Fruit fly (Drosophila melanogaster) whole organism, embryonic: ENCODE measurements around the gene CG3652.

Source experiments
- Atf-2 ChIP-seq: fragments of 200-800 bp; sonication (Bioruptor generic); optimal IDR thresholded peaks from 2 replicates; lab custom pipeline; 2016; ENCODE audit warnings: missing biosample characterization, missing genetic modification characterization
- Bgb ChIP-seq: fragments of 200-800 bp; sonication (Bioruptor generic); IDR thresholded peaks from 2 replicates; pipeline ENCODE4 v1.3.6; 2022; ENCODE audit warnings: missing biosample characterization, missing genetic modification characterization; ENCODE audit not compliant: partially characterized antibody
- CG11093 ChIP-seq: fragments of 200-800 bp; sonication (Bioruptor generic); IDR thresholded peaks from 3 replicates; pipeline ENCODE4 v1.3.6; 2022; ENCODE audit warnings: missing biosample characterization, missing genetic modification characterization
- CG13123 ChIP-seq: fragments of 200-800 bp; sonication (Bioruptor generic); optimal IDR thresholded peaks from 2 replicates; lab custom pipeline; 2016; ENCODE audit warnings: missing biosample characterization, missing genetic modification characterization
- CG13287 ChIP-seq: fragments of 200-800 bp; sonication (Bioruptor generic); IDR thresholded peaks from 2 replicates; pipeline ENCODE4 v1.3.6; 2022; ENCODE audit warnings: missing biosample characterization, missing genetic modification characterization; ENCODE audit not compliant: partially characterized antibody
- CG14710 ChIP-seq: fragments of 200-800 bp; sonication (Bioruptor generic); optimal IDR thresholded peaks from 3 replicates; lab custom pipeline; 2019; ENCODE audit warnings: missing biosample characterization, mild to moderate bottlenecking, missing genetic modification characterization, moderate library complexity
- CG15514 ChIP-seq: fragments of 200-800 bp; sonication (Bioruptor generic); optimal IDR thresholded peaks from 3 replicates; lab custom pipeline; 2017; ENCODE audit warnings: missing biosample characterization, missing genetic modification characterization, mild to moderate bottlenecking, moderate library complexity, missing genetic modification reagents
- CG1603 ChIP-seq: fragments of 200-800 bp; sonication (Bioruptor generic); optimal IDR thresholded peaks from 2 replicates; lab custom pipeline; 2019; ENCODE audit warnings: missing biosample characterization, mild to moderate bottlenecking, missing genetic modification characterization, moderate library complexity
- CG16813 ChIP-seq: fragments of 200-800 bp; sonication (Bioruptor generic); IDR thresholded peaks from 3 replicates; pipeline ENCODE4 v1.3.6; 2022; ENCODE audit warnings: missing biosample characterization, missing genetic modification characterization; ENCODE audit not compliant: partially characterized antibody
- CG2712 ChIP-seq: fragments of 200-800 bp; optimal IDR thresholded peaks from 3 replicates; lab custom pipeline; 2019; ENCODE audit warnings: missing biosample characterization, mild to moderate bottlenecking, missing genetic modification characterization, moderate library complexity
- CG30020 ChIP-seq: fragments of 200-800 bp; optimal IDR thresholded peaks from 2 replicates; lab custom pipeline; 2019; ENCODE audit warnings: missing biosample characterization, mild to moderate bottlenecking, missing genetic modification characterization, moderate library complexity
- CG3281 ChIP-seq: fragments of 200-800 bp; sonication (Bioruptor generic); optimal IDR thresholded peaks from 3 replicates; lab custom pipeline; 2017; ENCODE audit warnings: missing biosample characterization, mild to moderate bottlenecking, missing genetic modification characterization
- CG3407 ChIP-seq: fragments of 200-800 bp; sonication (Bioruptor generic); optimal IDR thresholded peaks from 2 replicates; lab custom pipeline; 2018; ENCODE audit warnings: missing biosample characterization, mild to moderate bottlenecking, missing genetic modification characterization
- CG4617 ChIP-seq: fragments of 200-800 bp; sonication (Bioruptor generic); optimal IDR thresholded peaks from 3 replicates; lab custom pipeline; 2016; ENCODE audit warnings: missing biosample characterization, missing genetic modification characterization, borderline replicate concordance
- CG6791 ChIP-seq: fragments of 200-800 bp; sonication (Bioruptor generic); IDR thresholded peaks from 3 replicates; pipeline ENCODE4 v1.3.6; 2022; ENCODE audit warnings: missing biosample characterization, missing genetic modification characterization; ENCODE audit not compliant: partially characterized antibody
- CG7963 ChIP-seq: fragments of 200-800 bp; sonication (Bioruptor generic); IDR thresholded peaks from 3 replicates; pipeline ENCODE4 v1.3.6; 2022; ENCODE audit warnings: missing biosample characterization, missing genetic modification characterization; ENCODE audit not compliant: partially characterized antibody
- CG8765 ChIP-seq: fragments of 200-800 bp; sonication (Bioruptor generic); IDR thresholded peaks from 2 replicates; pipeline ENCODE4 v1.3.6; 2022; ENCODE audit warnings: missing biosample characterization, missing genetic modification characterization
- Doc3 ChIP-seq: fragments of 200-800 bp; sonication (Bioruptor generic); IDR thresholded peaks from 3 replicates; pipeline ENCODE4 v1.3.6; 2022; ENCODE audit warnings: missing biosample characterization, missing genetic modification characterization; ENCODE audit not compliant: partially characterized antibody
- Dref ChIP-seq: fragments of 200-800 bp; sonication (Bioruptor generic); IDR thresholded peaks from 2 replicates; pipeline ENCODE4 v1.3.6; 2022; ENCODE audit warnings: missing biosample characterization, missing genetic modification characterization
- Ets97D ChIP-seq: fragments of 200-800 bp; sonication (Bioruptor generic); optimal IDR thresholded peaks from 3 replicates; lab custom pipeline; 2016; ENCODE audit warnings: missing biosample characterization, missing genetic modification characterization
- Gug ChIP-seq: fragments of 200-800 bp; sonication (Bioruptor generic); IDR thresholded peaks from 4 replicates; pipeline ENCODE4 v1.3.6; 2022; ENCODE audit warnings: missing biosample characterization, missing genetic modification characterization
- HLH4C ChIP-seq: fragments of 200-800 bp; sonication (Bioruptor generic); IDR thresholded peaks from 3 replicates; pipeline ENCODE4 v1.3.6; 2022; ENCODE audit warnings: missing biosample characterization, missing genetic modification characterization; ENCODE audit not compliant: partially characterized antibody
- Hr3 ChIP-seq: fragments of 200-800 bp; sonication (Bioruptor generic); optimal IDR thresholded peaks from 3 replicates; lab custom pipeline; 2016; ENCODE audit warnings: missing biosample characterization, missing genetic modification characterization
- Jarid2 ChIP-seq: fragments of 200-800 bp; sonication (Bioruptor generic); optimal IDR thresholded peaks from 3 replicates; lab custom pipeline; 2017; ENCODE audit warnings: mild to moderate bottlenecking, missing biosample characterization, missing genetic modification reagents, missing genetic modification characterization
- MESR4 ChIP-seq: fragments of 200-800 bp; sonication (Bioruptor generic); optimal IDR thresholded peaks from 2 replicates; lab custom pipeline; 2018; ENCODE audit warnings: missing biosample characterization, mild to moderate bottlenecking, missing genetic modification characterization, moderate library complexity
- Myb ChIP-seq: fragments of 200-800 bp; sonication (Bioruptor generic); optimal IDR thresholded peaks from 2 replicates; lab custom pipeline; 2016; ENCODE audit warnings: missing biosample characterization, missing genetic modification characterization
- Opbp ChIP-seq: fragments of 200-800 bp; sonication (Bioruptor generic); IDR thresholded peaks from 3 replicates; pipeline ENCODE4 v1.3.6; 2022; ENCODE audit warnings: missing biosample characterization, missing genetic modification characterization; ENCODE audit not compliant: partially characterized antibody
- Pdp1 ChIP-seq, 2 experiments: fragments of 200-800 bp; sonication (Bioruptor generic); optimal IDR thresholded peaks; 3 replicates each; lab custom pipeline; 2016; ENCODE audit warnings: missing biosample characterization in 2 of 2, missing genetic modification characterization in 2 of 2, mild to moderate bottlenecking in 1 of 2, moderate library complexity in 1 of 2
- Scr ChIP-seq: fragments of 200-800 bp; sonication (Bioruptor generic); IDR thresholded peaks from 2 replicates; pipeline ENCODE4 v1.3.6; 2022; ENCODE audit warnings: missing biosample characterization, missing genetic modification characterization; ENCODE audit not compliant: partially characterized antibody
- Sin3A ChIP-seq: fragments of >200 bp; optimal IDR thresholded peaks from 2 replicates; lab custom pipeline; 2018
- bigmax ChIP-seq: fragments of 200-800 bp; sonication (Bioruptor generic); optimal IDR thresholded peaks from 2 replicates; lab custom pipeline; 2018; ENCODE audit warnings: missing biosample characterization, mild to moderate bottlenecking, missing genetic modification characterization
- btn ChIP-seq: fragments of 200-800 bp; sonication (Bioruptor generic); optimal IDR thresholded peaks from 2 replicates; lab custom pipeline; 2016; ENCODE audit warnings: missing biosample characterization, missing genetic modification characterization
- caup ChIP-seq: fragments of 200-800 bp; sonication (Bioruptor generic); optimal IDR thresholded peaks from 3 replicates; lab custom pipeline; 2017; ENCODE audit warnings: missing biosample characterization, mild to moderate bottlenecking, missing genetic modification characterization, moderate library complexity; ENCODE audit not compliant: severe bottlenecking
- ems ChIP-seq: fragments of 200-800 bp; sonication (Bioruptor generic); optimal IDR thresholded peaks from 3 replicates; lab custom pipeline; 2016; ENCODE audit warnings: missing biosample characterization, missing genetic modification characterization
- hb ChIP-seq: fragments of 200-800 bp; sonication (Bioruptor generic); IDR thresholded peaks from 3 replicates; pipeline ENCODE4 v1.3.6; 2022; ENCODE audit warnings: missing biosample characterization, missing genetic modification characterization; ENCODE audit not compliant: partially characterized antibody
- hbn ChIP-seq: fragments of 200-800 bp; sonication (Bioruptor generic); IDR thresholded peaks from 2 replicates; pipeline ENCODE4 v1.3.6; 2022; ENCODE audit warnings: missing biosample characterization, missing genetic modification characterization; ENCODE audit not compliant: partially characterized antibody
- hkb ChIP-seq, 2 experiments: fragments of 200-800 bp in 1 of 2; fragments of >200 bp in 1 of 2; sonication (Bioruptor generic) in 1 of 2; IDR thresholded peaks in 1 of 2; optimal IDR thresholded peaks in 1 of 2; 2 replicates each; pipeline versions ENCODE4 v1.3.6 to Lab custom; 2017 to 2022; ENCODE audit warnings: missing biosample characterization in 1 of 2, missing genetic modification characterization in 1 of 2
- inv ChIP-seq: fragments of 200-800 bp; sonication (Bioruptor generic); IDR thresholded peaks from 2 replicates; pipeline ENCODE4 v1.3.6; 2022; ENCODE audit warnings: missing biosample characterization, missing genetic modification characterization; ENCODE audit not compliant: partially characterized antibody
- klu ChIP-seq: fragments of 200-800 bp; sonication (Bioruptor generic); IDR thresholded peaks from 2 replicates; pipeline ENCODE4 v1.3.6; 2022; ENCODE audit warnings: missing biosample characterization, missing genetic modification characterization
- knrl ChIP-seq: fragments of 200-800 bp; sonication (Bioruptor generic); IDR thresholded peaks from 3 replicates; pipeline ENCODE4 v1.3.6; 2022; ENCODE audit warnings: missing biosample characterization, missing genetic modification characterization; ENCODE audit not compliant: partially characterized antibody
- nerfin-2 ChIP-seq: fragments of 200-800 bp; sonication (Bioruptor generic); IDR thresholded peaks from 2 replicates; pipeline ENCODE4 v1.3.6; 2022; ENCODE audit warnings: missing biosample characterization, missing genetic modification characterization; ENCODE audit not compliant: partially characterized antibody
- pzg ChIP-seq: fragments of 200-800 bp; sonication (Bioruptor generic); optimal IDR thresholded peaks from 3 replicates; lab custom pipeline; 2018; ENCODE audit warnings: missing biosample characterization, mild to moderate bottlenecking, missing genetic modification characterization, moderate library complexity
- sna ChIP-seq: fragments of 200-800 bp; sonication (Bioruptor generic); IDR thresholded peaks from 2 replicates; pipeline ENCODE4 v1.3.6; 2022; ENCODE audit warnings: missing biosample characterization, missing genetic modification characterization; ENCODE audit not compliant: partially characterized antibody
- stwl ChIP-seq: fragments of 200-800 bp; sonication (Bioruptor generic); optimal IDR thresholded peaks from 3 replicates; lab custom pipeline; 2018; ENCODE audit warnings: missing biosample characterization, mild to moderate bottlenecking, missing genetic modification characterization, moderate library complexity
- tna ChIP-seq: fragments of 200-800 bp; sonication (Bioruptor generic); IDR thresholded peaks from 2 replicates; pipeline ENCODE4 v1.3.6; 2022; ENCODE audit warnings: missing biosample characterization, missing genetic modification characterization; ENCODE audit not compliant: partially characterized antibody
- trem ChIP-seq: fragments of 200-800 bp; optimal IDR thresholded peaks from 3 replicates; lab custom pipeline; 2019; ENCODE audit warnings: missing biosample characterization, mild to moderate bottlenecking, missing genetic modification characterization, moderate library complexity
- wek ChIP-seq: fragments of 200-800 bp; sonication (Bioruptor generic); optimal IDR thresholded peaks from 3 replicates; lab custom pipeline; 2018; ENCODE audit warnings: missing biosample characterization, mild to moderate bottlenecking, missing genetic modification characterization, moderate library complexity

Gene CG3652

DNA sequence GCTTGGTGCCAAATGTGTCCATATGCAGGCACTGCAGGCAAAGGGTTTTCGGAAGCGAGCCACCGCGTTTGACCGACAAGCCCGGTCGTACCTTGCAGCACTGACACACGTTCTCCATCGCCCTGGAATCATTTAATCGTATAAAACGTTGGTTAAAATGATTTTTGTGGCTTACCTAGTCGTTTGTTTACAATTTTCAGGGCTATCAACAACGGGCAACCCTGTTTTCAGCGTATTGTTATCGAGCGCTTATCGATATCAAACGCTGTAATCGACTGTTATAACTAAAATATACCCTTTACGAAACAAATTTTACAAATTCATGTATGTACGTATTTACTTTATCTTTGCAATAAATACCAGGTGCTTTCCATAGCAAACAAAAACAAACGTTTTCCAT lies 11.2 kb downstream of the CG3652 start, which contains the start of gene CG17612 (continued):
- TF ChIP-seq CG14710 (tag; lab: Kevin White, UChicago) (peak; percentile 33), stwl (tag; lab: Kevin White, UChicago) (peak; percentile 89), pzg (GFP tag; lab: Kevin White, UChicago) (peak; percentile 45), Bgb (GFP tag; lab: Robert Waterston, UW) (peak; percentile 75), CG4617 (peak; percentile 50), Dref (GFP tag; lab: Robert Waterston, UW) (peak; percentile 85), Hr3 (no peak), caup (GFP tag; lab: Kevin White, UChicago) (no peak), btn (no peak), Myb (peak; percentile 97), MESR4 (GFP tag; lab: Kevin White, UChicago) (peak; percentile 33), nerfin-2 (GFP tag; lab: Robert Waterston, UW) (peak; percentile 65; the same call in 1 of the 2 replicates), Sin3A (lab: Kevin White, UChicago) (peak; percentile 4), CG11093 (GFP tag; lab: Robert Waterston, UW) (no peak), Scr (GFP tag; lab: Robert Waterston, UW) (peak; percentile 67), klu (no peak), Atf-2 (GFP tag; lab: Kevin White, UChicago) (no peak), wek (peak; percentile 12), Doc3 (GFP tag; lab: Robert Waterston, UW) (peak; percentile 50; the same call in 2 of the 3 replicates), CG13287 (GFP tag; lab: Robert Waterston, UW) (peak; percentile 84), CG7963 (peak; percentile 78), CG16813 (GFP tag; lab: Robert Waterston, UW) (peak; percentile 65; the same call in 2 of the 3 replicates), CG8765 (GFP tag; lab: Robert Waterston, UW) (no peak), Ets97D (GFP tag; lab: Kevin White, UChicago) (peak; percentile 21), CG2712 (tag; lab: Kevin White, UChicago) (peak; percentile 10), trem (tag; lab: Kevin White, UChicago) (peak; percentile 38), inv (peak; percentile 29; the same call in 1 of the 2 replicates), hb (GFP tag; lab: Robert Waterston, UW) (peak; percentile 59; the same call in 2 of the 3 replicates), CG30020 (tag; lab: Kevin White, UChicago) (no peak), CG1603 (tag; lab: Kevin White, UChicago) (peak; percentile 15), Opbp (peak; percentile 79; the same call in 2 of the 3 replicates), ems (GFP tag; lab: Kevin White, UChicago) (no peak), CG6791 (GFP tag; lab: Robert Waterston, UW) (peak; percentile 70), hbn (peak; percentile 63), knrl (GFP tag; lab: Robert Waterston, UW) (peak; percentile 50; the same call in 2 of the 3 replicates), tna (GFP tag; lab: Robert Waterston, UW) (peak; percentile 73; the same call in 1 of the 2 replicates), Gug (GFP tag; lab: Robert Waterston, UW) (no peak), CG3407 (GFP tag; lab: Kevin White, UChicago) (no peak), hkb (optimal IDR thresholded peaks at IDR 0.05; lab: Kevin White, UChicago) (no peak), hkb (GFP tag; IDR thresholded peaks at IDR 0.05; lab: Robert Waterston, UW) (0 out of 2 replicates have a peak, but pooled peaks have one; percentile 14), CG15514 (peak; percentile 5), sna (GFP tag; lab: Robert Waterston, UW) (peak; percentile 58), Jarid2 (GFP tag; lab: Kevin White, UChicago) (no peak), HLH4C (GFP tag; lab: Robert Waterston, UW) (peak; percentile 89), CG3281 (GFP tag; lab: Kevin White, UChicago) (peak; percentile 61), Pdp1 (GFP tag; optimal IDR thresholded peaks at IDR 0.05; lab: Kevin White, UChicago) (peak in 1 of 2 experiments; percentile 29), bigmax (GFP tag; lab: Kevin White, UChicago) (no peak), CG13123 (GFP tag; lab: Kevin White, UChicago) (no peak)
